Worm (Caenorhabditis elegans): Measurements from ENCODE around the gene Y37E11B.2.

Gene Y37E11B.2

ce11 chrIV:3539872-3540271 lies 38.4 kb upstream of the Y37E11B.2 start, which contains the start of gene B0212.3:
TSS of gene B0212.3 (plus strand) at chrIV:3540172.
- TF ChIP-seq nhr-27 (tag; optimal IDR thresholded peaks at IDR 0.05) (no peak), F57A8.1 (GFP tag; optimal IDR thresholded peaks at IDR 0.05) (no peak), F39B2.1 (GFP tag; IDR thresholded peaks at IDR 0.05) (no peak), rpc-1 (optimal IDR thresholded peaks at IDR 0.05) (no peak), rpc-1 (tag; optimal IDR thresholded peaks at IDR 0.05) (no peak), B0019.2 (GFP tag; conservative IDR thresholded peaks at IDR 0.05) (no peak), Y95B8A.8 (GFP tag; IDR thresholded peaks at IDR 0.05) (no peak), athp-1 (tag; optimal IDR thresholded peaks at IDR 0.05) (no peak), B0336.3 (GFP tag; IDR thresholded peaks at IDR 0.05) (no peak)

- TF ChIP-seq unc-130 (GFP tag; optimal IDR thresholded peaks at IDR 0.05) (no peak), aptf-3 (GFP tag; IDR thresholded peaks at IDR 0.05) (no peak), xnd-1 (tag; optimal IDR thresholded peaks at IDR 0.05) (no peak), madf-10 (tag; optimal IDR thresholded peaks at IDR 0.05) (no peak), rcor-1 (GFP tag; IDR thresholded peaks at IDR 0.05) (no peak), snpc-3.4 (tag; optimal IDR thresholded peaks at IDR 0.05) (no peak), tbx-9 (tag; optimal IDR thresholded peaks at IDR 0.05; ENCODE audit: borderline replicate concordance) (no peak), ceh-27 (GFP tag; optimal IDR thresholded peaks at IDR 0.05) (no peak)
Observed at ce11 chrIV:3545060-3545459, 33.2 kb upstream of the Y37E11B.2 start.

ce11 chrIV:3547500-3547899 lies 30.8 kb upstream of the Y37E11B.2 start, which contains the start of gene nstp-6:
TSS of gene nstp-6 (minus strand) at chrIV:3547600.
- TF ChIP-seq snpc-1.3 (tag; optimal IDR thresholded peaks at IDR 0.05; ENCODE audit: insufficient read depth) (no peak), ekl-4 (GFP tag; IDR thresholded peaks at IDR 0.05) (no peak), F33H1.4 (GFP tag; IDR thresholded peaks at IDR 0.05) (no peak), sptf-2 (GFP tag; optimal IDR thresholded peaks at IDR 0.05) (no peak), mes-4 (tag; optimal IDR thresholded peaks at IDR 0.05) (no peak), snpc-4 (GFP tag; optimal IDR thresholded peaks at IDR 0.05) (no peak), snpc-4 (tag; optimal IDR thresholded peaks at IDR 0.05) (no peak), rpc-1 (optimal IDR thresholded peaks at IDR 0.05) (no peak), rpc-1 (tag; optimal IDR thresholded peaks at IDR 0.05) (no peak), hmg-20 (GFP tag; IDR thresholded peaks at IDR 0.05) (no peak), tbx-9 (tag; optimal IDR thresholded peaks at IDR 0.05; ENCODE audit: borderline replicate concordance) (no peak), ama-1 (optimal IDR thresholded peaks at IDR 0.05) (no peak), ama-1 (GFP tag; optimal IDR thresholded peaks at IDR 0.05) (no peak)

ce11 chrIV:3548315-3548714 lies 29.9 kb upstream of the Y37E11B.2 start:
- TF ChIP-seq nhr-80 (tag; optimal IDR thresholded peaks at IDR 0.05) (peak; percentile 62), pbrm-1 (GFP tag; IDR thresholded peaks at IDR 0.05) (no peak), aptf-3 (GFP tag; IDR thresholded peaks at IDR 0.05) (no peak), attf-5 (GFP tag; optimal IDR thresholded peaks at IDR 0.05) (peak; percentile 36), akir-1 (GFP tag; optimal IDR thresholded peaks at IDR 0.05) (no peak), ztf-22 (GFP tag; optimal IDR thresholded peaks at IDR 0.05) (no peak), hmg-1.2 (GFP tag; IDR thresholded peaks at IDR 0.05) (peak; percentile 79), mcd-1 (GFP tag; IDR thresholded peaks at IDR 0.05) (0 out of 2 replicates have a peak, but pooled peaks have one; percentile 10)

All from whole organism, young adult.